Worm (Caenorhabditis elegans) whole organism, mixed stage, embryonic: ENCODE measurements around the gene T23E7.6.

Experiments used
- mep-1 ChIP-seq: fragments of 150-350 bp; optimal IDR thresholded peaks from 2 replicates; lab custom pipeline; 2017; ENCODE audit warnings: missing biosample characterization, missing genetic modification reagents, missing genetic modification characterization, inconsistent platforms
- nhr-12 ChIP-seq: fragments of 150-350 bp; optimal IDR thresholded peaks from 2 replicates; lab custom pipeline; 2014; ENCODE audit warnings: missing biosample characterization, missing genetic modification characterization
- sptf-1 ChIP-seq: sonication (generic microtip); optimal IDR thresholded peaks from 2 replicates; lab custom pipeline; 2017; ENCODE audit warnings: mild to moderate bottlenecking, missing genetic modification characterization, moderate library complexity, missing compliant biosample characterization
- unc-120 ChIP-seq: sonication (generic microtip); optimal IDR thresholded peaks from 2 replicates; lab custom pipeline; 2017; ENCODE audit warnings: missing genetic modification characterization, missing compliant biosample characterization; ENCODE audit not compliant: poor library complexity, severe bottlenecking
- unc-39 ChIP-seq: fragments of 150-350 bp; optimal IDR thresholded peaks from 2 replicates; lab custom pipeline; 2014; ENCODE audit warnings: missing biosample characterization, missing genetic modification characterization
- unc-62 ChIP-seq: fragments of 150-350 bp; optimal IDR thresholded peaks from 2 replicates; lab custom pipeline; 2014; ENCODE audit warnings: missing biosample characterization, missing genetic modification reagents, missing genetic modification characterization
- ztf-11 ChIP-seq: fragments of 150-350 bp; optimal IDR thresholded peaks from 2 replicates; lab custom pipeline; 2014; ENCODE audit warnings: missing biosample characterization, missing genetic modification characterization

DNA sequence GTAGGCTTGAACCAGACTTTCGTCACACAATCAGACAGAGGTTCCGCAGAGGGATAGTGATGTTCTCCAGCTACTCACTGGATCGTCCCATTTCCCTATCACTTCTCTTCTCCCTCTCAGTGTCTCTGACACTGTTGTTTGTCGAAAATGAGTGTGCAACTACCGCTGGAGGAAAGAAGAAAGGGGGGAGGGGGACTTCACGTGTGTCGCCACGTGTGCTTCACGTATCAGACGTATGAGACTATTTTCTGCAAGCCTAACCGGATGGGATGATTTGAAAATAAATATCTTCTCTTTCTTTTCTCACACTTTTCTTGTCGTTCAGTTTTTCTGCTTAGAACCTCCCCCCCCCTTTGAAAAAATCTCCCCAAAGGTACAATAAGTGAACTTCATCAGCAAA is 43.8 kb downstream of the T23E7.6 start, which contains the start of gene H18N23.2:
- no peak for TF ChIP-seq nhr-12 (tag; lab: Kevin White, UChicago)
- no peak for TF ChIP-seq sptf-1 (tag; lab: Kevin White, UChicago)
- TF ChIP-seq ztf-11 = no peak
- no peak for TF ChIP-seq unc-39 (tag; lab: Kevin White, UChicago)
- TF ChIP-seq unc-62 (GFP tag; lab: Kevin White, UChicago) = peak; percentile 23
- no peak for TF ChIP-seq mep-1
- peak; percentile 81 for TF ChIP-seq unc-120 (tag; lab: Kevin White, UChicago)
